Worm (Caenorhabditis elegans) whole organism, dauer: ENCODE measurements around the gene grl-25.

ENCODE experiments used
- unc-62 ChIP-seq: sonication (generic microtip); optimal IDR thresholded peaks from 2 replicates; lab custom pipeline; 2017; ENCODE audit warnings: missing biosample characterization, missing genetic modification reagents, missing genetic modification characterization

grl-25 gene

DNA sequence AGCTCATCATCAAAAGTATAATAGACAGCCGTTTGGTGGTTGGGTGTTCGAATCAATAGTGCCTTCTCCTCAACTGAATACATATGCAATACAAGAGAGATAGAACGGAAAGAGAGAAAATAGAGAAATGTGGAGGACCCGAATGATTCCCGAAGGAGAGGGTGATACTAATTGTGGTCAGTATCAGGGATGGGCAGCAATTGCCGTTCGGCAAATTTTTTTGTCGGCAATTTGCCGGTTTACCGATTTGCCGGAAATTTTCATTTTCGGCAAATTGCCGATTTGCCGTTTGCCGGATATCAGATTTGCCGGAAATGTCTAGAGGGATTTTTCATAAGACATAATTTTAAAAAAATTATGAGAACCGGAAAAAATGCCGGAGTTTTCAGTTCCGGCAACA lies 50.2 kb downstream of the grl-25 start, which contains the start of gene F59B2.9:
Gene F59B2.9 (minus strand): TSS at position 101 of the 400 bp plus-strand sequence.
- no peak for TF ChIP-seq unc-62 (GFP tag; lab: Kevin White, UChicago)
